Worm (Caenorhabditis elegans): Measurements from ENCODE around the gene C01G5.25.

DNA sequence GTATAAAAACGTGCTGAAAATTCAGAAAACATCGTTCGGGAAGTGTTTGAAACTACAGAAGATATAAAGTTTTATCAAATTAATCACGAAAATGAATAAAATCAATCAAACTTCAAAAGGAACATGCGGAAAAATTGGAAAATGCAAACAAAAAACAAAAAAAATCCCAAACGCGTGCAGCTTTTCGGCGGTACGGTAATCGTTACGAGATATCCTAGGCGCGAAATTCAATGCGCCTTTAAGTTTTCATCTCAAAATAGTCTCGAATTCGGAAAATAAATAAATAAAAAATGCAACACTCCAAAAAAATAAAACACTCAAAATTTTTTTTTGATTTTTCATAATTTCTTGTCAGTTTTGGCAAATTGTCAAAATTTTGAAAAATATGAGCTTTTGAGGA is 11.7 kb upstream of the C01G5.25 start:
- TF ChIP-seq pqm-1 (tag; optimal IDR thresholded peaks at IDR 0.05): no peak
- TF ChIP-seq zag-1 (tag; optimal IDR thresholded peaks at IDR 0.05): no peak
